Worm (Caenorhabditis elegans): ENCODE measurements around the gene gst-40.
A peak's percentile ranks its signal among the peaks of the same experiment; 100 is the strongest.

The gst-40 gene

DNA sequence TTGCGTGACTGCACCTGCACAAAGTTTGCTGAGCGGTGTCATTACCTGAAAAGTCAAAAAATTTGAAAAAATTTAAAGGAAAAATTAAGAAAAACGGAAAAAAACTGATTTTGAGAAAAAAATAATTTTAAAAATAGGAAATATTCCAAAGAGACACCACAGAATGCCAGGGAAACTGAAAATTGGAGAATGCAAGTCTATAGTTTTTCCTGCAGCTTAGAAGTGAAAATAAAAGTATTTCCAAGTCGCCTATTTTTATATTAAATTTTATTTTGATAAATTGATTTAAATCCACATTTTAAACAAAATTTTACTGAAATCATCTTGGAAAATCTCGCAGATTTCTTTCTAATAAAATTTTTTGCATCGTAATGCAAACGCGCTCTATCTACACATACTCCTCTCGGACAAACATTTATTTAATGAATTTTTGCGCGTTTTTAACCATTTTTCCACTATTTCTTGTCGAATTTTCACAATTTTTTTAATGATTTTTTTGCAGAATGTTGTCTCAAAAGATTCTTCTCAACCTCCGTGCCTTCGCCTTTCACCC lies 36.3 kb downstream of the gst-40 start, which contains the start of the genes F56B3.11 and ech-5 (continued):
- peak; percentile 12 for TF ChIP-seq athp-1 (tag; optimal IDR thresholded peaks at IDR 0.05)
- TF ChIP-seq zfh-2 (GFP tag; conservative IDR thresholded peaks at IDR 0.05), result no peak
- TF ChIP-seq bed-2 (GFP tag; IDR thresholded peaks at IDR 0.05), result no peak
- peak; percentile 31; the same call in 1 of the 2 replicates for TF ChIP-seq F33H1.4 (GFP tag; IDR thresholded peaks at IDR 0.05)
- peak; percentile 28 for TF ChIP-seq him-1 (tag; optimal IDR thresholded peaks at IDR 0.05)
- peak in 1 of 3 experiments; percentile 32 for TF ChIP-seq lin-35 (GFP tag; optimal IDR thresholded peaks at IDR 0.05)
- TF ChIP-seq ztf-26 (tag; optimal IDR thresholded peaks at IDR 0.05), result peak; percentile 35
- TF ChIP-seq hmg-20 (GFP tag; IDR thresholded peaks at IDR 0.05), result no peak
- no peak for TF ChIP-seq T26A5.8 (tag; optimal IDR thresholded peaks at IDR 0.05)
- TF ChIP-seq madf-8 (GFP tag; conservative IDR thresholded peaks at IDR 0.05), result no peak
- no peak for TF ChIP-seq ceh-58 (GFP tag; IDR thresholded peaks at IDR 0.05)
- TF ChIP-seq F23B12.7 (tag; optimal IDR thresholded peaks at IDR 0.05; ENCODE audit: insufficient read depth), result no peak
- TF ChIP-seq fkh-3 (tag; optimal IDR thresholded peaks at IDR 0.05), result no peak
- peak; percentile 77 for TF ChIP-seq ccch-3 (GFP tag; optimal IDR thresholded peaks at IDR 0.05)
- TF ChIP-seq snpc-4 (GFP tag; optimal IDR thresholded peaks at IDR 0.05), result no peak
- TF ChIP-seq snpc-4 (tag; optimal IDR thresholded peaks at IDR 0.05), result peak in 3 of 4 experiments; percentile 11 to 62 (median 35)
- no peak for TF ChIP-seq madf-3 (GFP tag; IDR thresholded peaks at IDR 0.05)
- no peak for TF ChIP-seq Y56A3A.18 (GFP tag; IDR thresholded peaks at IDR 0.05)
- TF ChIP-seq F55B11.4 (tag; optimal IDR thresholded peaks at IDR 0.05; ENCODE audit: borderline replicate concordance, insufficient read depth), result no peak
- TF ChIP-seq xnd-1 (tag; optimal IDR thresholded peaks at IDR 0.05), result no peak
- TF ChIP-seq F10E7.11 (tag; optimal IDR thresholded peaks at IDR 0.05), result no peak
- TF ChIP-seq lin-54 (GFP tag; optimal IDR thresholded peaks at IDR 0.05), result peak; percentile 28
- peak; percentile 40 for TF ChIP-seq tbp1 (GFP tag; optimal IDR thresholded peaks at IDR 0.05)
- peak; percentile 68 for TF ChIP-seq madf-10 (tag; optimal IDR thresholded peaks at IDR 0.05)
- TF ChIP-seq atf-7 (tag; optimal IDR thresholded peaks at IDR 0.05), result no peak
- TF ChIP-seq aptf-2 (GFP tag; conservative IDR thresholded peaks at IDR 0.05), result 0 out of 2 replicates have a peak, but pooled peaks have one; percentile 25
- peak; percentile 94 for TF ChIP-seq mcd-1 (GFP tag; IDR thresholded peaks at IDR 0.05)
- no peak for TF ChIP-seq rpc-1 (optimal IDR thresholded peaks at IDR 0.05)
- no peak for TF ChIP-seq rpc-1 (tag; optimal IDR thresholded peaks at IDR 0.05)
- TF ChIP-seq hlh-12 (tag; optimal IDR thresholded peaks at IDR 0.05), result no peak
- peak; percentile 14 for TF ChIP-seq efl-1 (GFP tag; optimal IDR thresholded peaks at IDR 0.05)
- no peak for TF ChIP-seq nfya-1 (tag; optimal IDR thresholded peaks at IDR 0.05; ENCODE audit: borderline replicate concordance, insufficient read depth)
- TF ChIP-seq K12H6.12 (tag; optimal IDR thresholded peaks at IDR 0.05), result peak; percentile 76
- peak; percentile 52; the same call in 1 of the 2 replicates for TF ChIP-seq dox-1 (GFP tag; IDR thresholded peaks at IDR 0.05)
- TF ChIP-seq Y53F4B.3 (GFP tag; IDR thresholded peaks at IDR 0.05), result no peak
- no peak for TF ChIP-seq mel-28 (tag; optimal IDR thresholded peaks at IDR 0.05; ENCODE audit: borderline replicate concordance)
- no peak for TF ChIP-seq repo-1 (tag; optimal IDR thresholded peaks at IDR 0.05)
- TF ChIP-seq madf-6 (GFP tag; IDR thresholded peaks at IDR 0.05), result no peak
- TF ChIP-seq F57C9.4 (tag; optimal IDR thresholded peaks at IDR 0.05), result no peak
- no peak for TF ChIP-seq ztf-22 (GFP tag; optimal IDR thresholded peaks at IDR 0.05)
- no peak for TF ChIP-seq lag-1 (GFP tag; IDR thresholded peaks at IDR 0.05)
- no peak for TF ChIP-seq mes-4 (tag; optimal IDR thresholded peaks at IDR 0.05)
- no peak for TF ChIP-seq ztf-28 (GFP tag; IDR thresholded peaks at IDR 0.05)
- TF ChIP-seq attf-5 (GFP tag; optimal IDR thresholded peaks at IDR 0.05), result peak; percentile 80
- TF ChIP-seq attf-6 (GFP tag; IDR thresholded peaks at IDR 0.05), result no peak
- TF ChIP-seq hmg-1.2 (GFP tag; IDR thresholded peaks at IDR 0.05), result peak; percentile 47
- TF ChIP-seq ceh-100 (GFP tag; IDR thresholded peaks at IDR 0.05), result peak; percentile 95
- TF ChIP-seq B0261.1 (tag; optimal IDR thresholded peaks at IDR 0.05), result no peak
- no peak for TF ChIP-seq die-1 (tag; optimal IDR thresholded peaks at IDR 0.05)
- no peak for TF ChIP-seq sea-2 (GFP tag; IDR thresholded peaks at IDR 0.05)
